Worm (Caenorhabditis elegans) whole organism, mixed stage, embryonic: ENCODE results near the gene nhr-226.

ENCODE experiments used
- ces-1 ChIP-seq: fragments of 150-350 bp; optimal IDR thresholded peaks from 2 replicates; lab custom pipeline; 2014; ENCODE audit warnings: missing biosample characterization, missing genetic modification reagents, missing genetic modification characterization
- elt-1 ChIP-seq: sonication (generic microtip); optimal IDR thresholded peaks from 2 replicates; lab custom pipeline; 2017; ENCODE audit warnings: missing genetic modification characterization, mild to moderate bottlenecking, missing compliant biosample characterization, antibody characterized with exemption, moderate library complexity, borderline replicate concordance; ENCODE audit not compliant: insufficient read depth
- flh-1 ChIP-seq: fragments of 200-800 bp; sonication (Bioruptor generic); optimal IDR thresholded peaks from 2 replicates; lab custom pipeline; 2018; ENCODE audit warnings: mild to moderate bottlenecking, missing genetic modification characterization, moderate library complexity, missing compliant biosample characterization
- hlh-1 ChIP-seq: fragments of 150-350 bp; optimal IDR thresholded peaks from 2 replicates; lab custom pipeline; 2014; ENCODE audit warnings: missing biosample characterization, missing genetic modification reagents, missing genetic modification characterization
- mab-5 ChIP-seq: fragments of 150-350 bp; optimal IDR thresholded peaks from 2 replicates; lab custom pipeline; 2014; ENCODE audit warnings: missing biosample characterization, missing genetic modification characterization
- mls-2 ChIP-seq: sonication (generic microtip); optimal IDR thresholded peaks from 2 replicates; lab custom pipeline; 2016; ENCODE audit warnings: mild to moderate bottlenecking, missing genetic modification characterization, moderate library complexity, missing compliant biosample characterization
- nhr-2 ChIP-seq: fragments of 150-350 bp; optimal IDR thresholded peaks from 2 replicates; lab custom pipeline; 2014; ENCODE audit warnings: missing biosample characterization, missing genetic modification characterization
- nhr-28 ChIP-seq: fragments of 150-350 bp; optimal IDR thresholded peaks from 2 replicates; lab custom pipeline; 2014; ENCODE audit warnings: missing biosample characterization, missing genetic modification characterization
- nhr-76 ChIP-seq: sonication (generic microtip); optimal IDR thresholded peaks from 2 replicates; lab custom pipeline; 2017; ENCODE audit warnings: missing biosample characterization, missing genetic modification characterization
- unc-62 ChIP-seq: fragments of 150-350 bp; optimal IDR thresholded peaks from 2 replicates; lab custom pipeline; 2014; ENCODE audit warnings: missing biosample characterization, missing genetic modification reagents, missing genetic modification characterization
- zip-8 ChIP-seq: fragments of 150-350 bp; optimal IDR thresholded peaks from 2 replicates; lab custom pipeline; 2014; ENCODE audit warnings: missing biosample characterization, missing genetic modification characterization

DNA sequence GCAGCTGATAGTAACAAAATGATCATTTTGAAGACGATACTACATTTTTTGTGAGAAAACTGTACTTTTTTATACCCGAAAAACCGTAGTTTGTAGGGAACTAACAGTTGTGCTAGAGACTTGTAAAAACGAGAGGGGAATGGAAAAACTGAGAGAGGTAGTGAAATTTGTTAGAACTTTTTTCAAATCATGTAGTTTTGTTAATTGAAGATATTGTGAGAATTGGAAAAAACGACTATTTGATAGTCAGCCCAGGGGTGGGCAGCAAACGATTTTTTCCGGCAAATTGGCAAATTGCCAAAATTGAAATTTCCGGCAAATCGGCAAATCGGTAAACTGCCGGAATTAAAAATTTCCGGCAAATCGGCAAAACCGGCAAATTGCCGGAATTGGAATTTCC is 45.4 kb upstream of the nhr-226 start, which contains the start of gene cyp-33C6:
- TF ChIP-seq ces-1 (no peak), unc-62 (GFP tag; lab: Kevin White, UChicago) (no peak), flh-1 (GFP tag; lab: Kevin White, UChicago) (no peak), elt-1 (tag; lab: Kevin White, UChicago) (no peak), hlh-1 (no peak), zip-8 (tag; lab: Kevin White, UChicago) (no peak), mls-2 (tag; lab: Kevin White, UChicago) (no peak), nhr-76 (tag; lab: Kevin White, UChicago) (no peak), nhr-2 (tag; lab: Kevin White, UChicago) (no peak), mab-5 (tag; lab: Kevin White, UChicago) (no peak), nhr-28 (no peak)
